Fruit fly (Drosophila melanogaster): ENCODE results near the gene CG8500.

The CG8500 gene

DNA sequence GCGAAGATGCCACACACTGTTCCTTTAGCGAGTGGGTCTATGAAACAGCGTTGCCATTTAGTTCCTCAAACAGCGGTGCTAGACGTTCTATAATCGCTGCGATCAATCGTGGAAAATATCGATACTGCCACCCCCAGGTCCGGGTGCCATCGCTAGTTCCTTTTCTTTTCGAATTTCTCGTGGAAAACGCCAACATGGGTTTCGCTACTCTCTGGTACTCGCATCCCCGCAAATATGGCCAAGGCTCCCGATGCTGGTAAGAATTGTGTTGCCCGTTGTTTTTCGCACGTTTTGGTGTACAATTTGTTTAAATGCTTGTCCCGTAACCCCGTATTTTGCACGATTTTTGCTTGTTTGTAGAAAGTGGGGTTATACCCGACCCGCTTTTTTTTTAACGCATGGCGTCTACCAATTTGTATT lies 6.5 kb upstream of the CG8500 start, which contains the start of gene RpS29 (continued):
- TF ChIP-seq eyg (GFP tag; optimal IDR thresholded peaks at IDR 0.05) (peak; percentile 70), CG10267 (tag; optimal IDR thresholded peaks at IDR 0.05) (peak; percentile 84), Opbp (GFP tag; IDR thresholded peaks at IDR 0.05; ENCODE audit: partially characterized antibody) (peak; percentile 97), CG4730 (GFP tag; IDR thresholded peaks at IDR 0.05) (peak; percentile 46; the same call in 1 of the 2 replicates), phol (tag; optimal IDR thresholded peaks at IDR 0.05) (peak; percentile 82), CG9437 (GFP tag; optimal IDR thresholded peaks at IDR 0.05) (no peak), ERR (GFP tag; optimal IDR thresholded peaks at IDR 0.05) (peak; percentile 85), cato (GFP tag; optimal IDR thresholded peaks at IDR 0.05; ENCODE audit: borderline replicate concordance) (peak; percentile 38), D (optimal IDR thresholded peaks at IDR 0.05) (no peak), D (GFP tag; optimal IDR thresholded peaks at IDR 0.05) (peak; percentile 60), CG10979 (tag; optimal IDR thresholded peaks at IDR 0.05) (peak; percentile 36), CG32772 (GFP tag; IDR thresholded peaks at IDR 0.05) (peak; percentile 74), ewg (GFP tag; optimal IDR thresholded peaks at IDR 0.05) (peak; percentile 57), h (optimal IDR thresholded peaks at IDR 0.05) (no peak), CG2120 (GFP tag; optimal IDR thresholded peaks at IDR 0.05) (peak; percentile 90), CG10274 (GFP tag; optimal IDR thresholded peaks at IDR 0.05) (peak; percentile 47), gem (tag; optimal IDR thresholded peaks at IDR 0.05) (peak; percentile 61), CG3995 (GFP tag; optimal IDR thresholded peaks at IDR 0.05) (peak; percentile 74), CG7987 (GFP tag; optimal IDR thresholded peaks at IDR 0.05) (peak; percentile 90), Sin3A (optimal IDR thresholded peaks at IDR 0.05) (peak; percentile 87), sisA (GFP tag; IDR thresholded peaks at IDR 0.05) (peak; percentile 74), CG42726 (GFP tag; IDR thresholded peaks at IDR 0.05; ENCODE audit: partially characterized antibody) (peak; percentile 98), tgo (GFP tag; IDR thresholded peaks at IDR 0.05) (peak; percentile 65), tx (GFP tag; optimal IDR thresholded peaks at IDR 0.05) (peak; percentile 80), ttk (GFP tag; IDR thresholded peaks at IDR 0.05) (peak; percentile 79), Ets97D (GFP tag; optimal IDR thresholded peaks at IDR 0.05) (peak; percentile 98), Eip74EF (GFP tag; optimal IDR thresholded peaks at IDR 0.05) (peak in 1 of 2 experiments; percentile 69), slbo (GFP tag; IDR thresholded peaks at IDR 0.05) (peak; percentile 95), lbe (GFP tag; optimal IDR thresholded peaks at IDR 0.05) (peak; percentile 58), CG4360 (GFP tag; IDR thresholded peaks at IDR 0.05) (no peak), CG12219 (GFP tag; optimal IDR thresholded peaks at IDR 0.05) (peak; percentile 56), salm (tag; optimal IDR thresholded peaks at IDR 0.05) (peak; percentile 64), NK7.1 (GFP tag; optimal IDR thresholded peaks at IDR 0.05) (peak; percentile 65), Sry-β (GFP tag; optimal IDR thresholded peaks at IDR 0.05) (peak; percentile 53), ham (GFP tag; IDR thresholded peaks at IDR 0.05) (no peak), Spps (tag; optimal IDR thresholded peaks at IDR 0.05) (peak; percentile 29), CG1529 (GFP tag; optimal IDR thresholded peaks at IDR 0.05) (peak; percentile 32), chm (GFP tag; IDR thresholded peaks at IDR 0.05) (peak; percentile 79), ATbp (GFP tag; optimal IDR thresholded peaks at IDR 0.05) (peak; percentile 10), CG6175 (GFP tag; IDR thresholded peaks at IDR 0.05) (peak; percentile 84), CG11695 (GFP tag; IDR thresholded peaks at IDR 0.05) (peak; percentile 47; the same call in 2 of the 3 replicates)

DNA sequence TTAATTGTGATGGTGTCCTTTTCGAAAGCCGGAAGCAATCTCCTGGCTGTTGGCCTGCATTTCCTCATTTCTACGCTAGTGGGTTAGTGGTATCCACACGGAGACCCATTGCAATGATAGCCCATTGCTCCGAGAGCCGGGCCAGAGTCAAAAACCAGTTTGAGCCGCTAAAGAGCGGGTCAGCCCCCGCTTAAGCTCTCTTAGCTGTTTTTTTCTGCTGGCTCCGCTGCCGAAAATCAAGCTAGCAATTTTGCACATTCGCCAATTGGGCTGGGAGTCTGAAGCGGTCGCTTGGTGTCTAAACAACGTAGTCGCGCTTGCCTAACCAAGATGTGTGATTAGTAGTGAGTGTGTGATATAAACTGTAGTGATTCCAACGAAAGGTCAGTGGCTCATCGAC lies 4.7 kb upstream of the CG8500 start, which contains the start of gene CG12947:
Gene CG12947, plus strand, starts transcription at position 301 of the 400 bp plus-strand sequence.
- TF ChIP-seq lola (GFP tag; optimal IDR thresholded peaks at IDR 0.05) (no peak), fu2 (GFP tag; optimal IDR thresholded peaks at IDR 0.05) (no peak), CG13123 (GFP tag; optimal IDR thresholded peaks at IDR 0.05) (no peak), bigmax (GFP tag; optimal IDR thresholded peaks at IDR 0.05) (no peak), CG3163 (GFP tag; optimal IDR thresholded peaks at IDR 0.05) (peak; percentile 26), stc (GFP tag; IDR thresholded peaks at IDR 0.05) (no peak), Dbx (GFP tag; IDR thresholded peaks at IDR 0.05) (0 out of 3 replicates have a peak, but pooled peaks have one; percentile 14), CG15601 (tag; optimal IDR thresholded peaks at IDR 0.05) (no peak), Scr (GFP tag; IDR thresholded peaks at IDR 0.05; ENCODE audit: partially characterized antibody) (peak; percentile 11; the same call in 1 of the 2 replicates), kah (GFP tag; optimal IDR thresholded peaks at IDR 0.05) (no peak), chm (GFP tag; IDR thresholded peaks at IDR 0.05) (0 out of 2 replicates have a peak, but pooled peaks have one; percentile 12), CG6254 (GFP tag; optimal IDR thresholded peaks at IDR 0.05) (no peak), al (GFP tag; IDR thresholded peaks at IDR 0.05) (no peak), repo (GFP tag; optimal IDR thresholded peaks at IDR 0.05) (no peak)

Data from whole organism, embryonic.